Worm (Caenorhabditis elegans) whole organism, L3 larva: Measurements from ENCODE around the gene mlt-11.

Experiments used
- ceh-16 ChIP-seq: sonication (generic microtip); optimal IDR thresholded peaks from 2 replicates; lab custom pipeline; 2017; ENCODE audit warnings: missing biosample characterization, missing genetic modification characterization
- elt-2 ChIP-seq: sonication (generic microtip); optimal IDR thresholded peaks from 2 replicates; lab custom pipeline; 2016; ENCODE audit warnings: missing genetic modification reagents, mild to moderate bottlenecking, missing genetic modification characterization, missing compliant biosample characterization
- fos-1 ChIP-seq: fragments of 150-350 bp; optimal IDR thresholded peaks from 2 replicates; lab custom pipeline; 2014; ENCODE audit warnings: missing biosample characterization, missing genetic modification characterization
- mdl-1 ChIP-seq: fragments of 150-350 bp; optimal IDR thresholded peaks from 2 replicates; lab custom pipeline; 2014; ENCODE audit warnings: missing biosample characterization, missing genetic modification characterization
- nhr-237 ChIP-seq: fragments of 150-350 bp; optimal IDR thresholded peaks from 2 replicates; lab custom pipeline; 2014; ENCODE audit warnings: missing biosample characterization, missing genetic modification characterization
- pha-4 ChIP-seq: fragments of 150-350 bp; optimal IDR thresholded peaks from 2 replicates; lab custom pipeline; 2014; ENCODE audit warnings: missing biosample characterization, missing genetic modification reagents, missing genetic modification characterization
- snpc-4 ChIP-seq: fragments of 150-350 bp; optimal IDR thresholded peaks from 2 replicates; lab custom pipeline; 2014; ENCODE audit warnings: missing biosample characterization, missing genetic modification characterization

- TF ChIP-seq nhr-237 (tag; lab: Kevin White, UChicago) (no peak), ceh-16 (tag; lab: Kevin White, UChicago) (no peak), fos-1 (no peak), pha-4 (tag; lab: Kevin White, UChicago) (peak; percentile 7), snpc-4 (tag; lab: Kevin White, UChicago) (no peak), elt-2 (tag; lab: Kevin White, UChicago) (no peak), mdl-1 (tag; lab: Kevin White, UChicago) (no peak)
These were observed 49.9 kb downstream of the mlt-11 start for ce11 chrV:20716830-20717441.
